Fruit fly (Drosophila melanogaster) whole organism, prepupa: ENCODE measurements around the gene CG17855.

Experiments
- Blimp-1 ChIP-seq: fragments of 200-800 bp; sonication (Bioruptor generic); optimal IDR thresholded peaks from 3 replicates; lab custom pipeline; 2017; ENCODE audit warnings: missing biosample characterization, missing genetic modification characterization, mild to moderate bottlenecking, moderate library complexity, missing genetic modification reagents
- CG10631 ChIP-seq: fragments of 200-800 bp; sonication (Bioruptor generic); optimal IDR thresholded peaks from 2 replicates; lab custom pipeline; 2016; ENCODE audit warnings: missing biosample characterization, missing genetic modification characterization
- CG10669 ChIP-seq: fragments of 200-800 bp; sonication (Bioruptor generic); optimal IDR thresholded peaks from 3 replicates; lab custom pipeline; 2018; ENCODE audit warnings: missing biosample characterization, mild to moderate bottlenecking, missing genetic modification characterization, moderate library complexity
- CG11902 ChIP-seq: fragments of 200-800 bp; sonication (Bioruptor generic); optimal IDR thresholded peaks from 3 replicates; lab custom pipeline; 2016; ENCODE audit warnings: missing biosample characterization, missing genetic modification characterization
- CG15336 ChIP-seq: fragments of 200-800 bp; sonication (Bioruptor generic); IDR thresholded peaks from 2 replicates; pipeline ENCODE4 v1.3.6; 2022; ENCODE audit warnings: missing biosample characterization, missing genetic modification characterization
- CG1621 ChIP-seq: fragments of 200-800 bp; sonication (Bioruptor generic); optimal IDR thresholded peaks from 3 replicates; lab custom pipeline; 2018; ENCODE audit warnings: missing biosample characterization, mild to moderate bottlenecking, missing genetic modification characterization
- CG3032 ChIP-seq: fragments of 200-800 bp; optimal IDR thresholded peaks from 2 replicates; lab custom pipeline; 2019; ENCODE audit warnings: missing biosample characterization, mild to moderate bottlenecking, missing genetic modification characterization, moderate library complexity
- CG31627 ChIP-seq: fragments of 200-800 bp; sonication (Bioruptor generic); optimal IDR thresholded peaks from 3 replicates; lab custom pipeline; 2016; ENCODE audit warnings: missing biosample characterization, missing genetic modification characterization
- CG32006 ChIP-seq: fragments of 200-800 bp; sonication (Bioruptor generic); optimal IDR thresholded peaks from 3 replicates; lab custom pipeline; 2017; ENCODE audit warnings: missing biosample characterization, mild to moderate bottlenecking, missing genetic modification characterization
- CG34406 ChIP-seq: fragments of 200-800 bp; sonication (Bioruptor generic); optimal IDR thresholded peaks from 3 replicates; lab custom pipeline; 2016; ENCODE audit warnings: missing biosample characterization, missing genetic modification characterization
- CG3919 ChIP-seq: fragments of 200-800 bp; sonication (Bioruptor generic); optimal IDR thresholded peaks from 3 replicates; lab custom pipeline; 2016; ENCODE audit warnings: missing biosample characterization, missing genetic modification characterization
- CG6163 ChIP-seq: fragments of 200-800 bp; sonication (Bioruptor generic); IDR thresholded peaks from 3 replicates; pipeline ENCODE4 v1.3.6; 2022; ENCODE audit warnings: missing biosample characterization, missing genetic modification characterization
- CG6276 ChIP-seq: fragments of 200-800 bp; sonication (Bioruptor generic); optimal IDR thresholded peaks from 2 replicates; lab custom pipeline; 2017; ENCODE audit warnings: missing biosample characterization, mild to moderate bottlenecking, missing genetic modification characterization
- CG6792 ChIP-seq: fragments of 200-800 bp; sonication (Bioruptor generic); optimal IDR thresholded peaks from 3 replicates; lab custom pipeline; 2016; ENCODE audit warnings: missing biosample characterization, missing genetic modification characterization
- CG8119 ChIP-seq: fragments of 200-800 bp; sonication (Bioruptor generic); IDR thresholded peaks from 3 replicates; pipeline ENCODE4 v1.3.6; 2022; ENCODE audit warnings: missing biosample characterization, missing genetic modification characterization
- CG9139 ChIP-seq: fragments of 200-800 bp; sonication (Bioruptor generic); optimal IDR thresholded peaks from 3 replicates; lab custom pipeline; 2017; ENCODE audit warnings: missing biosample characterization, mild to moderate bottlenecking, missing genetic modification characterization
- Eip78C ChIP-seq: fragments of 200-800 bp; sonication (Bioruptor generic); peaks from one replicate; lab custom pipeline; 2016; ENCODE audit warnings: missing biosample characterization, missing genetic modification characterization
- Ets21C ChIP-seq: fragments of 200-800 bp; sonication (Bioruptor generic); optimal IDR thresholded peaks from 3 replicates; lab custom pipeline; 2016; ENCODE audit warnings: missing biosample characterization, missing genetic modification characterization
- Gug ChIP-seq: fragments of 200-800 bp; sonication (Bioruptor generic); IDR thresholded peaks from 2 replicates; pipeline ENCODE4 v1.3.6; 2022; ENCODE audit warnings: missing biosample characterization, missing genetic modification characterization
- Hr38 ChIP-seq: sonication (Bioruptor generic); optimal IDR thresholded peaks from 2 replicates; lab custom pipeline; 2016; ENCODE audit warnings: missing biosample characterization, missing genetic modification characterization
- Hr39 ChIP-seq: fragments of 200-800 bp; sonication (Bioruptor generic); optimal IDR thresholded peaks from 2 replicates; lab custom pipeline; 2016; ENCODE audit warnings: missing biosample characterization, missing genetic modification characterization
- Met ChIP-seq: fragments of 200-800 bp; sonication (Bioruptor generic); optimal IDR thresholded peaks from 3 replicates; lab custom pipeline; 2016; ENCODE audit warnings: missing biosample characterization, missing genetic modification characterization
- OdsH ChIP-seq: fragments of 200-800 bp; sonication (Bioruptor generic); optimal IDR thresholded peaks from 3 replicates; lab custom pipeline; 2016; ENCODE audit warnings: missing biosample characterization, missing genetic modification characterization
- Smox ChIP-seq: fragments of 200-800 bp; sonication (Bioruptor generic); optimal IDR thresholded peaks from 3 replicates; lab custom pipeline; 2016; ENCODE audit warnings: missing biosample characterization, missing genetic modification characterization
- Sox102F ChIP-seq: fragments of 200-800 bp; sonication (Bioruptor generic); optimal IDR thresholded peaks from 2 replicates; lab custom pipeline; 2016; ENCODE audit warnings: missing biosample characterization, mild to moderate bottlenecking, missing genetic modification characterization
- Sox14 ChIP-seq: fragments of 200-800 bp; sonication (Bioruptor generic); optimal IDR thresholded peaks from 3 replicates; lab custom pipeline; 2016; ENCODE audit warnings: missing biosample characterization, missing genetic modification characterization
- dsx ChIP-seq: fragments of 200-800 bp; optimal IDR thresholded peaks from 3 replicates; lab custom pipeline; 2019; ENCODE audit warnings: missing biosample characterization, mild to moderate bottlenecking, missing genetic modification characterization, moderate library complexity; ENCODE audit not compliant: poor library complexity, severe bottlenecking
- eg ChIP-seq: fragments of 200-800 bp; sonication (Bioruptor generic); IDR thresholded peaks from 3 replicates; pipeline ENCODE4 v1.3.6; 2022; ENCODE audit warnings: missing biosample characterization, missing genetic modification characterization
- fd59A ChIP-seq: fragments of 200-800 bp; sonication (Bioruptor generic); optimal IDR thresholded peaks from 2 replicates; lab custom pipeline; 2017; ENCODE audit warnings: missing biosample characterization, mild to moderate bottlenecking, missing genetic modification characterization, missing genetic modification reagents
- fd85E ChIP-seq: fragments of 200-800 bp; sonication (Bioruptor generic); optimal IDR thresholded peaks from 3 replicates; lab custom pipeline; 2016; ENCODE audit warnings: missing biosample characterization, missing genetic modification characterization
- fkh ChIP-seq: fragments of 200-800 bp; sonication (Bioruptor generic); optimal IDR thresholded peaks from 3 replicates; lab custom pipeline; 2017; ENCODE audit warnings: missing biosample characterization, mild to moderate bottlenecking, missing genetic modification characterization, moderate library complexity
- net ChIP-seq: fragments of 200-800 bp; sonication (Bioruptor generic); optimal IDR thresholded peaks from 3 replicates; lab custom pipeline; 2016; ENCODE audit warnings: missing biosample characterization, missing genetic modification characterization
- ss ChIP-seq, 2 experiments: fragments of 200-800 bp; sonication (Bioruptor generic); optimal IDR thresholded peaks; 2 replicates in 1 of 2; 3 replicates in 1 of 2; lab custom pipeline; 2017 to 2018; ENCODE audit warnings: mild to moderate bottlenecking in 2 of 2, missing biosample characterization in 2 of 2, missing genetic modification characterization in 2 of 2, moderate library complexity in 1 of 2
- svp ChIP-seq: fragments of 200-800 bp; sonication (Bioruptor generic); peaks from one replicate; lab custom pipeline; 2016; ENCODE audit warnings: missing biosample characterization, missing genetic modification characterization
- vri ChIP-seq: fragments of 200-800 bp; sonication (Bioruptor generic); optimal IDR thresholded peaks from 3 replicates; lab custom pipeline; 2016; ENCODE audit warnings: missing biosample characterization, mild to moderate bottlenecking, missing genetic modification characterization

CG17855 gene

DNA sequence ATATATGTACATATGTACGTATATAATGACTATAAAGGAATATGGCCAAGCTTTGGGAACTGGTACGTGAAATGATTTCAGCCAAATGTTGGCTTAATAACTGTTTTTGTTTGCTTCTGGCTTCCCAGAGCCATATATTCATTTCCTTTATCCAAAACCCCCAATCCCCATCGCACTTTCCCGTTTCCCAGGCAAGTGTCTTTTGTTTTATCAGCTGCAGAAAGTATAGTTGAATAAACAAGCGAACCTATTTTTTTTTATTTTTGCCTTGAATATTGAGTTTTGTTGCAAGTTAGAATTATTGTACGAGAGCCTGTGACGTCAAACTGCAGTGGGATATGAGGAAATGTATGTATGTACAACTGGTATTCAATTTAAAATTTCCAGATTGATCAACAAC, 13.8 kb upstream of the CG17855 start:
- TF ChIP-seq fkh (GFP tag; lab: Kevin White, UChicago) (peak; percentile 43), CG10631 (GFP tag; lab: Kevin White, UChicago) (no peak), CG1621 (tag; lab: Kevin White, UChicago) (no peak), CG10669 (GFP tag; lab: Kevin White, UChicago) (no peak), Eip78C (GFP tag; lab: Kevin White, UChicago) (peak; percentile 7)

DNA sequence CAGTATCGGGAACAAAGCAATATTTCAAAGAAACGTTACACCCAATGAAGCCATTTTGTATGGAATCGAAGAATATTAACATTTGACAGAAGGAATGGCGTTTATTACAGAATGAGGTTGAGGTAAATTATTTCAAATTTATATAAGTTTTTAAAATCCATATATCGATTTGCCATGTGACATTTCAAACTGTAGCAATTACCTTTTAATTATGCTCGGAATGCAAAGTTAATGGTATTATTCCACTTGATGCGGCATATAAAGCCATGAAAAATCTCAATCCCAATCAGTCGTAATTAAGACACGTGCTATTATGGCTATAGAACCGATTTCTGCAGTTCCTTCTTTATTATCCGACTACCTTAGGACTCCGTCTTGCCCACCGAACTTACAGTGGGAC, 12.1 kb upstream of the CG17855 start, which contains the start of gene CG31883:
CG31883 (plus strand) TSS at position 301 of the 400 bp plus-strand sequence.
- no peak for TF ChIP-seq CG6163 (GFP tag; lab: Robert Waterston, UW)
- TF ChIP-seq Blimp-1 (GFP tag; lab: Kevin White, UChicago): no peak
- TF ChIP-seq CG3919 (GFP tag; lab: Kevin White, UChicago): no peak
- TF ChIP-seq CG11902 (GFP tag; lab: Kevin White, UChicago): no peak
- no peak for TF ChIP-seq Ets21C (GFP tag; lab: Kevin White, UChicago)
- TF ChIP-seq Sox102F (GFP tag; lab: Kevin White, UChicago): no peak
- TF ChIP-seq CG6792 (GFP tag; lab: Kevin White, UChicago): no peak
- TF ChIP-seq CG32006 (GFP tag; lab: Kevin White, UChicago): no peak
- TF ChIP-seq Eip78C (GFP tag; lab: Kevin White, UChicago): no peak
- no peak for TF ChIP-seq dsx (GFP tag; lab: Kevin White, UChicago)
- TF ChIP-seq Hr39 (GFP tag; lab: Kevin White, UChicago): no peak
- no peak for TF ChIP-seq CG34406 (GFP tag; lab: Kevin White, UChicago)

DNA sequence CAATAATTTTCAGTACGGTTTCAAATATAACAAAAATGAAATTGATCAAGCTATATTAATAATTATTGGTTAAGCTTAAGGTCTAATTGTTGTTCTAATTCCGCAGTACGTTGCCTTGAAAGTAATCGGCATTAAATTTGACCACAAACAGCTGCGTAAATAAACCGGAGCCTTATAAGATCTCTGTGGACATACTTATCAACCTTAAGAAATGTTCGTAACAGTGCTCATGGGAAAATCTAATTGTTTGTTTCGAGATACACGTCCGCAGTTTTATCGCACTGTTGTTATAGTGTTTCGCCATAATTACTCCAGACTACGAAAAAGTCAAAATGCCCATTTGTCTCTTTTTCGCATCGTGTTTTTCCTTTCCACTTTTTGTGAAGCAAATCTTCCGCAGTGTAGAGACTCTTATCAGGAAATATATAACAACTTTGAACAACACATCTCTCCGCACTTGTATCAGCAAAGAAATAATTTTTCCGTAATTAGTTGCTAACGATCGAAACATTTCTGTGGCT, 10.4 kb upstream of the CG17855 start:
- TF ChIP-seq CG15336 (no peak), CG10669 (GFP tag; lab: Kevin White, UChicago) (no peak), Gug (GFP tag; lab: Robert Waterston, UW) (no peak), CG34406 (GFP tag; lab: Kevin White, UChicago) (no peak), Eip78C (GFP tag; lab: Kevin White, UChicago) (peak; percentile 52), svp (GFP tag; lab: Kevin White, UChicago) (peak; percentile 62), CG32006 (GFP tag; lab: Kevin White, UChicago) (peak; percentile 44), net (GFP tag; lab: Kevin White, UChicago) (no peak), CG6163 (GFP tag; lab: Robert Waterston, UW) (0 out of 3 replicates have a peak, but pooled peaks have one; percentile 29), OdsH (no peak), CG31627 (GFP tag; lab: Kevin White, UChicago) (no peak), fkh (GFP tag; lab: Kevin White, UChicago) (peak; percentile 54), CG6276 (GFP tag; lab: Kevin White, UChicago) (peak; percentile 4), Sox102F (GFP tag; lab: Kevin White, UChicago) (no peak), CG8119 (no peak), vri (GFP tag; lab: Kevin White, UChicago) (no peak), Smox (GFP tag; lab: Kevin White, UChicago) (no peak), Met (GFP tag; lab: Kevin White, UChicago) (no peak), Hr38 (GFP tag; lab: Kevin White, UChicago) (no peak), CG3032 (tag; lab: Kevin White, UChicago) (no peak), ss (GFP tag; optimal IDR thresholded peaks at IDR 0.05; lab: Kevin White, UChicago) (no peak), fd85E (GFP tag; lab: Kevin White, UChicago) (no peak), fd59A (GFP tag; lab: Kevin White, UChicago) (no peak), Blimp-1 (GFP tag; lab: Kevin White, UChicago) (no peak), CG9139 (GFP tag; lab: Kevin White, UChicago) (no peak)
- TF ChIP-seq, all 60 proteins: peak for 6

DNA sequence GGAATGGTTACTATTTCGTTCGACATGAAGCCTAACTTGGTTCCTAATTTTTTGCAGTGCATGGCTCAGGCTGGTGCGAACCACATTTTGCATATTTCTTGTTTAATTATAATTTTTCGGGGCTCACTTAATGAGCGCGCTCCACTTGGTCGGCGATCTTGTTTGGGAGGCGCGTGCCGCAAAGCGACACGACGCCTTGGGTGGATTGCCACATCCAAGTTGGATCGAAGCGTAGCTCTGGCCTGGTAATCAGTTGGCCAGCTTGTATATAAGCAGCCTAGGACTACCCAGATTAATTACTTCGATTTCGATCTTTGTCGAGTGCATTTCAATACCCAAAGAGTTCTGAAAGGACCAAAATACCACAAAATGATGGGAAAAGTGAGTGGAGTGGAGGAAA, 2.3 kb downstream of the CG17855 start, which contains the start of gene Cpr30B:
Cpr30B (plus strand) TSS at position 301 of the 400 bp plus-strand sequence.
- no peak for TF ChIP-seq Sox14 (GFP tag; lab: Kevin White, UChicago)
- TF ChIP-seq eg (GFP tag; lab: Robert Waterston, UW): 0 out of 3 replicates have a peak, but pooled peaks have one; percentile 9
